Fruit fly (Drosophila melanogaster): ENCODE results near the gene cutlet.

The cutlet gene

DNA sequence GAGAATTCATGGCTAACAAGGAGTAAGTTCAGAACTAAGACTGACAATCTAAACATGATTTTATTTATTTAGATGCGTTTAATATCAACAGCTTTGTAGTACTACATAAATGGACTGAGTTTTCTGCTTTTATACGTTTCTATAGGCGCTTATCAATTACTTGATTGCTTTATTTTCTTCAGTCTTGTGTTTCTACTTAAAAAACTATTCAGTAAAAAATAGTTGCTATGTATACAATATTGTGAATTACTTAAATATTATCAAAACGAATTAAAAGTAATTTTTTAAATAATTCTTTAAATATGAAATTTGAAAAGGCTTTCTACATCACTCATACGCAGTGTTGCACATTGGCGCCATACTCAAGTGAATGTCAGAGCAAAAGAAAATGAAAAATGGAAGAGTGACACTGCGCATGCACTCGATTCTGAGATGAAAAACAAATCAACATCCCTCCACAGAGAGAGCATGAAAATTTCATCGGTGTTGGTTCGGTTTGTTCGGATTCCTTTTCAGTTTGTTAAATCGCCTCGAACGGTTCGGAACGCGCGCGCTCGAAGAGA is 6.2 kb upstream of the cutlet start, which contains the start of the genes lectin-24A and Shaw:
lectin-24A (minus strand) TSS at position 101 of the 563 bp plus-strand sequence.
Shaw (plus strand) TSS at position 513 of the 563 bp plus-strand sequence.
- no peak for TF ChIP-seq psq (optimal IDR thresholded peaks at IDR 0.05)
- no peak for TF ChIP-seq Dll (optimal IDR thresholded peaks at IDR 0.05)
- no peak for TF ChIP-seq usp (GFP tag; optimal IDR thresholded peaks at IDR 0.05)
- TF ChIP-seq EcR (GFP tag; optimal IDR thresholded peaks at IDR 0.05): no peak
- no peak for TF ChIP-seq CG8478 (optimal IDR thresholded peaks at IDR 0.05)
- no peak for TF ChIP-seq pan (optimal IDR thresholded peaks at IDR 0.05)

DNA sequence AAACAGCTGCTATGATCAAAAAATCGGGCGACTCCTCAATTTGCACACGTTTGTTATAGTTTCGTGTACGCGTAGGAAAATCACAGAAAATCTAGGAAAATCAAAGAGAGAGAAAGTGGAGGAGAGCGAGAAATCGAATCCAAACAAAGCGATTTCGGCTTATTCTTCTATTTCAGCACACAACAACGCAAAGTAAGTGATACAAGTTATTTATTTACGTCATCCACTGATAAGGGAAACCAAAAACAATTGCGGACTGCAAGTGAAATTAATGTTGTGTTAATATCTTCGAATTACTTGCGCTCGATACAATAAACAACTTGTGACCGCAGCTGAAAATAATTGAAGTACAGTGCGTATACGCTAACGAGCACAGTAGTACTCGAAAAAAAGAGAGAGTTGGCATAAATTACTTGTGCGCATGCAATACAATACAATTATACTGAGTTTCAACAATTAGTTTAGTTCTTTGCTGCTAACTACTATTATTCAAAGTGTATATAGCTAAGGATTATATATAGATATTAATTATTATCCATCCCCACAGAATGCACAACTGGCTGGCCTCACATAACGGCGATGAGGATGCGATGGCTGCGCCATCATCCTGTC is 2.1 kb upstream of the cutlet start:
- no peak for TF ChIP-seq usp (GFP tag; optimal IDR thresholded peaks at IDR 0.05)
- TF ChIP-seq CG8478 (optimal IDR thresholded peaks at IDR 0.05): no peak
- no peak for TF ChIP-seq Dll (optimal IDR thresholded peaks at IDR 0.05)
- no peak for TF ChIP-seq pan (optimal IDR thresholded peaks at IDR 0.05)
- no peak for TF ChIP-seq EcR (GFP tag; optimal IDR thresholded peaks at IDR 0.05)
- TF ChIP-seq psq (optimal IDR thresholded peaks at IDR 0.05): no peak

DNA sequence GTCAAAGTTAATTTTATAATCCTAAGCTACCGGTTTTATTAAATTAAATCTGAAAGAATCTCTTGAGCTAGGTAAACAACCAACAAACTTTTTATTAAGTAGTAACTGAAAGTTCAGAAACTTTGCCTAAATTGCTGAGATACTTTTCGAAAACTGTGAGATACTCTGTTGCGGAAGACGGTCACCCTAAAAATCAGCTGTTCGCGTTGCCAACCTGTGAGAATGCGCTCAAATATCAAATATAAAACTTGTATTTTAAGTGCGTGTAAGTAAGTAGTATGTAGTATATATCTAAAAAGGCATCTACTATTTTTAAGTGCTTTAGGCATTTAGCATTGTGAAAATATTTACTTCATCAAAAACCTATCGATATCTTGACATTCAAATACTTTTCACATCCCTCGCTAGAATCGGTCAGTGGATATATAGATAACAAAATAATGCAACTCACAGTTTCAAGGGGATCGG is 1.4 kb upstream of the cutlet start, which contains the start of the genes CG31955 and CG2818:
CG31955 (minus strand) TSS at position 157 of the 468 bp plus-strand sequence.
CG2818 (plus strand) TSS at position 412 of the 468 bp plus-strand sequence.
- no peak for TF ChIP-seq usp (GFP tag; optimal IDR thresholded peaks at IDR 0.05)

DNA sequence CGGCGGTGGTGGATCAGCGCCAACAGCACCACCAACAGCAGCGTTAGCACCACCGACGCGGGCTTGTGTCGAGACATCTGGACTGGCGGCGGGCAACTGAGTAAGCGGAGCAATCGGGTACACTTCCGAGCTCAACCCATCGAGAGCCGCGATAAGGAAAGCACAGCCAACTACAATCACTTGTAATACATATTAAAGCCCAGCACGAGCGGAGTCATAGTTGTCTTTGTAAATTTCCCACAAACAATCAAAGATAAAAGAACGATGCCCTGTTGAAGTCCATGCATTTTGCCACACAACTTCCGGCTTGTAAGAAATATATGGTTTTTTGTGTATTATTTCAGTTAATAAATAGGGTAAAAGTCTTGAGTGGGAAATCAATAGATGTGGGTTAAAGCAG is 4.6 kb downstream of the cutlet start, which contains the start of gene CG31777:
CG31777 (minus strand) TSS at position 101 of the 400 bp plus-strand sequence.
- TF ChIP-seq usp (GFP tag; optimal IDR thresholded peaks at IDR 0.05): no peak
- TF ChIP-seq EcR (GFP tag; optimal IDR thresholded peaks at IDR 0.05): no peak
- TF ChIP-seq Dll (optimal IDR thresholded peaks at IDR 0.05): no peak
- no peak for TF ChIP-seq CG8478 (optimal IDR thresholded peaks at IDR 0.05)
- no peak for TF ChIP-seq pan (optimal IDR thresholded peaks at IDR 0.05)
- no peak for TF ChIP-seq psq (optimal IDR thresholded peaks at IDR 0.05)

DNA sequence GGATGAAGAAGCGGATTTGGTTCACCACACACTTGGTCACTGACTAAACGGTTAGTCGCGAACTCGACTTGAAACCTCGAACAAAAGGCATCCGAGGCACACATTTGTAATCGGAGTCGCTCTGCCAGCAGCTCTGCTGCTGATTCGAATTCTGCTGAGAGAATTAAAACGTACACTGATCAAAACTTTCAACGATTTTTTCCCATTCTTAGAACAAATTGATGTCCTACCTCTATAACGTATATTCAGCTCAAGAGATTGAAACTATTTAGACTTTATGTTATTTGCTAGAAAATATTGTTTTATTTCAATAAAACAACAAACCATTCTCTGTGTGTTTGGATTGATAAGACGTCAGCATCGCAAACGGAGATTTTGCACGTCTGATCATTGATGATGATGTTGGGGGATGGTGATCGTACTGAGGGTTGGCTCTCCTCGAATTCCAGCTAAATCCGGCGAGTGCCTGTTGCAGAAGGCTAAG is 6.1 kb downstream of the cutlet start, which contains the start of gene CG31778:
CG31778 (minus strand) TSS at position 51 of the 484 bp plus-strand sequence.
- TF ChIP-seq usp (GFP tag; optimal IDR thresholded peaks at IDR 0.05): no peak
- TF ChIP-seq psq (optimal IDR thresholded peaks at IDR 0.05): no peak
- no peak for TF ChIP-seq pan (optimal IDR thresholded peaks at IDR 0.05)
- no peak for TF ChIP-seq Dll (optimal IDR thresholded peaks at IDR 0.05)
- TF ChIP-seq CG8478 (optimal IDR thresholded peaks at IDR 0.05): no peak
- TF ChIP-seq EcR (GFP tag; optimal IDR thresholded peaks at IDR 0.05): no peak

DNA sequence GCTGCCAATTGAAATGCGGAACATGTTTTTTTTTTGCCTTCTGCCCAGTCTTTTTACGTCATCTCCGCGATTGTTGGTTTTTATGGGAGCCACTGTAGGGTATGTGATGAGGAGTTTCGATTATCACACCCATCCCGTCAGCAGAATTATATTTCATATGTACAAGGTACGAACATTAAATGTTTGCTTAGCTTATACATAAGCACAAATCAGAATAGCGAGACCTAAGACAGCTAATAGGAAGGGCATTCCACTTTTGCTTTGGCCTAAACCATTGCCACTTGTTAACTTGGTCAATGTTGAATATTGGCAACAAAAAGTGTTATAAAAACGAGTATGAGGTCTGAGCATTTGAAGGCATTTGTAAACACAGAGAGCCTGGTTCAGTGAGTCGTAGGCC is 8.3 kb downstream of the cutlet start, which contains the start of gene CG2816:
CG2816 (plus strand) TSS at position 400 of the 400 bp plus-strand sequence.
- TF ChIP-seq usp (GFP tag; optimal IDR thresholded peaks at IDR 0.05) (no peak), CG8478 (optimal IDR thresholded peaks at IDR 0.05) (no peak), pan (optimal IDR thresholded peaks at IDR 0.05) (no peak), psq (optimal IDR thresholded peaks at IDR 0.05) (no peak), Dll (optimal IDR thresholded peaks at IDR 0.05) (no peak), EcR (GFP tag; optimal IDR thresholded peaks at IDR 0.05) (no peak)

DNA sequence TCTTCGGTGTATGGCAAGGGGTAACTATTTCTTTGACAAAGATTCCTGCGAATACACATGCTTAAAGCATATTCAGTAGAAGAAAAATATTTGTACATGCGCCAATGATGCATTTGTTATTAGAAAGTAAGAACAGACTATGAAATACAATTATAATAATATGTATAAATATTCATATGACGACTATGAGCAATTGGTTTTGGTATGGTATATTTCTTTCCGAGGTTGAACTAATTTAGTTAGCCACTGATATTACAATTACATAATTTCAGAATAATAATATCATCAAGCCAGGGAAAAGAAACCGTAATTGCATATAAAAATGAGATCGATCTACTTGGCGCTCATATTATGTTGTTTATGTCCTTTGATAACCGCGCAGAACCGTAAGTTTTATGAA is 10.0 kb downstream of the cutlet start, which contains the start of gene CG43145:
CG43145 (plus strand) TSS at position 301 of the 400 bp plus-strand sequence.
- TF ChIP-seq Dll (optimal IDR thresholded peaks at IDR 0.05) (no peak), CG8478 (optimal IDR thresholded peaks at IDR 0.05) (no peak), EcR (GFP tag; optimal IDR thresholded peaks at IDR 0.05) (no peak)

DNA sequence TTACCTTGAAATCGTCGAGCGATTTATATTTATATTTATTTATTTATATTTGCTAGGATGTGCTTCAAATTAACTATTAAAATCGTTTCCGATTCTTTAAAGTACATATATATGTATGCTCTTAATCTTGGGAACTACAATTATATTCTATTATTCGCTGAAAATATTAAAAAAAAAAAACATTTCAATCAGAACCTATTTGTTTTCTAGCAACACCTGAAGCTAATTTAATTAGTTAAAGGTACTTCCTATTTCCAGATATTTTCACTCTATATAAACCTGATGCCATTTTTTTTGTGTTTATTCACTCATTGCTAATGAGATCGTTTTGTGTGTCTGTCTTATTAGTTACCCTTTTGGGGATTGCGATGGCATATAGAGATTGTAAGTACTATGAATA is 10.6 kb downstream of the cutlet start, which contains the start of gene CG42467:
CG42467 (plus strand) TSS at position 301 of the 400 bp plus-strand sequence.
- no peak for TF ChIP-seq CG8478 (optimal IDR thresholded peaks at IDR 0.05)
- TF ChIP-seq pan (optimal IDR thresholded peaks at IDR 0.05): no peak
- TF ChIP-seq psq (optimal IDR thresholded peaks at IDR 0.05): no peak
- TF ChIP-seq EcR (GFP tag; optimal IDR thresholded peaks at IDR 0.05): no peak
- TF ChIP-seq Dll (optimal IDR thresholded peaks at IDR 0.05): no peak
- TF ChIP-seq usp (GFP tag; optimal IDR thresholded peaks at IDR 0.05): no peak

DNA sequence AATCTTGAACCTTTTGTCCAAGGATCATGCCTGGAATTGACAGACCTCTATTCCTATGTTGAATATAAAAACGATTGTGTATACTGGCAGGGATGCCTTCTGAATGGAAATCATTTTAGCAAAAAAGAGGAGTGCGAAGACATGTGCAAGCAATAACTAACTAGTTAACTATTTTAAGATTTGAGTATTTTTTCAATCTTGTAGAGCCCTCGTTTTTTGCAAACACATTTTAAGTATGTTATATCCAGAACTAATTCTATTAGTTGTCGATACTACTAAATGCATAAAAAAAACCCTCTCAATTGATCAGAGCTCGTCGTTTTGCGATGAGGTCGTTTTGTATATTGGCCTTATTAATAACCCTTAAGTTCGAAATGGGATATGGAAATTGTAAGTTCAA is 11.2 kb downstream of the cutlet start, which contains the start of gene Sfp24C1:
Sfp24C1 (plus strand) TSS at position 301 of the 400 bp plus-strand sequence.
- no peak for TF ChIP-seq EcR (GFP tag; optimal IDR thresholded peaks at IDR 0.05)
- no peak for TF ChIP-seq Dll (optimal IDR thresholded peaks at IDR 0.05)
- no peak for TF ChIP-seq usp (GFP tag; optimal IDR thresholded peaks at IDR 0.05)
- TF ChIP-seq pan (optimal IDR thresholded peaks at IDR 0.05): no peak
- TF ChIP-seq psq (optimal IDR thresholded peaks at IDR 0.05): no peak
- no peak for TF ChIP-seq CG8478 (optimal IDR thresholded peaks at IDR 0.05)

DNA sequence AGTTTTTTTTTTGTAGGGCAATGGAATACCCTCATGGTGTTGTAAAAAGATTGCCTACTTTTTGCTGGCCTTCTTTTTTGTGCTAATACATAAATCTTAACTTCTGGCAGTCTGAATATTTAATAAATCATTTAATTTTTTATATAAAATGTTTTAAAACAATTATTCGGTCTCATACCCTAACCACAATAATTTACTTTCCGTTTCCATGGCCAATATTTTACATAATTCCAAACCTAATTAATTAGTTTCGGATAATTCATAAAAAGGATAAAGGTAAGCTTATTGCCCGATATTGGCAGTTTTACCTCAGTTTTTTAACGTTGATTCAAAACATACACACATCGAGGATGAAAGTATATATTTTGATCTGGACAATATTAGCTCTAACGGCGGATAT is 11.7 kb downstream of the cutlet start, which contains the start of gene CG42465:
CG42465 (plus strand) TSS at position 301 of the 400 bp plus-strand sequence.
- TF ChIP-seq CG8478 (optimal IDR thresholded peaks at IDR 0.05) (no peak), pan (optimal IDR thresholded peaks at IDR 0.05) (no peak), Dll (optimal IDR thresholded peaks at IDR 0.05) (no peak)

DNA sequence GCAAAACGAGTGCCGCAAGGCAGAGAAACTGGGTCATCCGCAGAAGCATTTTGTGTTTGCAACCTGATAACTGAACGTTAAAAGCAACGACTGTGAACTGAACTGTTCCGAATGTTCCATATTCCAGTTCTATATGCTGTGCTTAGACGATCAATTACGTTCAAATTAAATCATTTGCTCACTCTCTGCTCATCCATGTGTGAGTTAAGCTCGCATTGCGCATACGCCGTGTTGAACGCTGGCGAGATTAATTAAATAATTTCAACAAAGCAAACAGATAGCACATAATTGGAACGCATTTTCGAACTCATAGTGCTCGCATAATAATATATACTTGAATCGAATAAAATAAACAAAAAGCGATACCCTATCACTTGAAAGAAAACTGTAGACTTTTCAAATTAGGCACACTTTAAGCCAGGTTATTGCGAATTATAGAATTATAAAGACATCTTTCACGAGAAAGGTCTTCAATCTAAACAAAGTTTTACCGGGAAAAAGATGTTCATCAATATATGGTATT is 12.5 kb downstream of the cutlet start, which contains the start of the genes CG10031 and CG42464:
CG10031 (minus strand) TSS at position 101 of the 523 bp plus-strand sequence.
CG42464 (plus strand) TSS at position 473 of the 523 bp plus-strand sequence.
- no peak for TF ChIP-seq usp (GFP tag; optimal IDR thresholded peaks at IDR 0.05)
- TF ChIP-seq CG8478 (optimal IDR thresholded peaks at IDR 0.05): no peak
- no peak for TF ChIP-seq Dll (optimal IDR thresholded peaks at IDR 0.05)
- TF ChIP-seq EcR (GFP tag; optimal IDR thresholded peaks at IDR 0.05): no peak
- TF ChIP-seq psq (optimal IDR thresholded peaks at IDR 0.05): no peak
- no peak for TF ChIP-seq pan (optimal IDR thresholded peaks at IDR 0.05)

Measured in whole organism.